Worm (Caenorhabditis elegans): ENCODE results near the gene T28C12.2.

DNA sequence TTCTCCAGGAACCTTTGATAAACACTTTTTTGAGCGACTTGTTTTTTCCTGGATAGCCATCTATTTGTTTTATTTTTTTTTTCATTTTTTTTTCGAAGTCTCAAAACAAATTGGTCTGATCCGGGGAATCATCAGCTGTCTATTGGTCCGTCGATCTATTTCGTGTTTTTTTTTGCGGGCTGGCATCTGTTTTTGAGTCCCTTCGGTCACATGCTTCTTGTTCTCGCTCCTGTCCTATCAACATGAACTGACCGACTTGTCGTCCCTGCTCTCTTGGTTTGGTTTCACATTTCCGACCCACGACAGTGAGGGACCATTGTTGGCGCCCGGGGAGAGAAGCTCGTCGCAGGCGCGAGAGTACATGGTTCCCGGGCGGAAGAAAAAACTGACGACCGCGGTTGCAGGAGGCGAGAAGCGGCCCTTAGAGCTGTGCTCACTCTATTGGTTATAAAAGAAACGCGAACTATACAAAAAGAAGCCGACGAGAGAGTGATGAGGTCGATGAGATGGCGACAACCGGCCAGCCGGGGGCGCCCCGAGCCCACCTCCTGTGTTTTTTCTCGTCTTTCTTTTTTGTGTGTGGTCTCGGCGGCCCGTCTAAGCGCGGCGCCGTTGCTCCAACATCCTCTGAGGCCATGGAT is 15.7 kb downstream of the T28C12.2 start:
- no peak for TF ChIP-seq unc-55 (GFP tag; optimal IDR thresholded peaks at IDR 0.05)
- TF ChIP-seq unc-42 (tag; optimal IDR thresholded peaks at IDR 0.05) = no peak
- TF ChIP-seq ceh-19 (GFP tag; optimal IDR thresholded peaks at IDR 0.05) = no peak
- TF ChIP-seq mec-3 (tag; optimal IDR thresholded peaks at IDR 0.05; ENCODE audit: borderline replicate concordance) = no peak
- no peak for TF ChIP-seq pha-4 (tag; optimal IDR thresholded peaks at IDR 0.05)
- TF ChIP-seq ama-1 (optimal IDR thresholded peaks at IDR 0.05) = no peak
- TF ChIP-seq hlh-6 (tag; optimal IDR thresholded peaks at IDR 0.05) = no peak
- TF ChIP-seq nfya-1 (tag; optimal IDR thresholded peaks at IDR 0.05) = no peak
- no peak for TF ChIP-seq sox-4 (tag; optimal IDR thresholded peaks at IDR 0.05)
